Worm (Caenorhabditis elegans): Measurements from ENCODE around the gene dyf-13.

- TF ChIP-seq nhr-21 (tag; optimal IDR thresholded peaks at IDR 0.05) (no peak), ztf-11 (tag; optimal IDR thresholded peaks at IDR 0.05) (no peak), zag-1 (tag; optimal IDR thresholded peaks at IDR 0.05) (no peak)
Observed at ce11 chrII:7165749-7166148, 5.4 kb downstream of the dyf-13 start, which contains the start of gene mfsd-13.2.

Data from whole organism, L2 larva.